Worm (Caenorhabditis elegans) whole organism, L2 larva: ENCODE measurements around the gene emg-1.

ENCODE experiments used
- ZK546.5 ChIP-seq: sonication (generic microtip); optimal IDR thresholded peaks from 2 replicates; lab custom pipeline; 2017; ENCODE audit warnings: missing biosample characterization, missing genetic modification characterization
- blmp-1 ChIP-seq: sonication (generic microtip); optimal IDR thresholded peaks from 2 replicates; lab custom pipeline; 2017; ENCODE audit warnings: missing genetic modification characterization, mild to moderate bottlenecking, missing compliant biosample characterization, antibody characterized with exemption, moderate library complexity; ENCODE audit not compliant: insufficient read depth
- dmd-4 ChIP-seq: sonication (generic microtip); optimal IDR thresholded peaks from 2 replicates; lab custom pipeline; 2017; ENCODE audit warnings: missing biosample characterization, missing genetic modification characterization
- elt-1 ChIP-seq: fragments of 150-350 bp; optimal IDR thresholded peaks from 2 replicates; lab custom pipeline; 2014; ENCODE audit warnings: missing biosample characterization, missing genetic modification characterization
- fos-1 ChIP-seq: fragments of 150-350 bp; optimal IDR thresholded peaks from 2 replicates; lab custom pipeline; 2014; ENCODE audit warnings: missing biosample characterization, missing genetic modification characterization
- nhr-12 ChIP-seq: fragments of 150-350 bp; optimal IDR thresholded peaks from 2 replicates; lab custom pipeline; 2014; ENCODE audit warnings: missing biosample characterization, missing genetic modification characterization
- nhr-21 ChIP-seq: fragments of 150-350 bp; optimal IDR thresholded peaks from 2 replicates; lab custom pipeline; 2014; ENCODE audit warnings: missing biosample characterization, missing genetic modification characterization
- nhr-237 ChIP-seq: fragments of 150-350 bp; optimal IDR thresholded peaks from 2 replicates; lab custom pipeline; 2014; ENCODE audit warnings: missing biosample characterization, missing genetic modification characterization
- nhr-25 ChIP-seq: fragments of 150-350 bp; sonication (generic microtip); optimal IDR thresholded peaks from 3 replicates; lab custom pipeline; 2014; ENCODE audit warnings: missing biosample characterization, missing genetic modification characterization
- snpc-4 ChIP-seq: fragments of 150-350 bp; optimal IDR thresholded peaks from 2 replicates; lab custom pipeline; 2014; ENCODE audit warnings: missing biosample characterization, missing genetic modification characterization
- ztf-11 ChIP-seq: sonication (generic microtip); optimal IDR thresholded peaks from 2 replicates; lab custom pipeline; 2017; ENCODE audit warnings: missing biosample characterization, missing genetic modification characterization

DNA sequence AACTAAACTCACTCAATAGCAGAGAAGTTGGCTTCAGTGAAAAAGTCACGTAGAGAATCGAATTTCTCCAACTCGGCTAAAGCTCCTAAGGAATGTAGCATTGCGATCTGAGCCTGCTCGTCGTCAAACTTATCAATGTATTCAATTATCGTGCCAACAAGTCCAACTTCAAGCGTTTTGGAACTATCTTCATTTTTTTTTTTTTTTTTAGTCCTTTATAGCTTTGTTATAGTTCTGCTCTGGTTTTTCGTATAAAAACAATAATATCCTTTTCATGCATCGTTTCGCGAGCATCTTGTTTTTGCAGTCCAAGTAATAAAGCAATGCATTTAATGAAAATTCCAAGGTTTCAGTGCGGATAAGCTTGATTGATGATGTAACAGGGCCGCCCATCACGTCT lies 39.7 kb downstream of the emg-1 start, which contains the start of gene Y39A1A.31:
- TF ChIP-seq elt-1 (tag; lab: Kevin White, UChicago): no peak
- no peak for TF ChIP-seq nhr-21 (tag; lab: Kevin White, UChicago)
- no peak for TF ChIP-seq fos-1 (tag; lab: Kevin White, UChicago)
- TF ChIP-seq snpc-4 (tag; lab: Kevin White, UChicago): no peak
- no peak for TF ChIP-seq nhr-237 (tag; lab: Kevin White, UChicago)
- TF ChIP-seq nhr-12 (tag; lab: Kevin White, UChicago): no peak
- no peak for TF ChIP-seq ZK546.5 (tag; lab: Kevin White, UChicago)
- no peak for TF ChIP-seq ztf-11 (tag; lab: Kevin White, UChicago)
- TF ChIP-seq dmd-4: no peak
- TF ChIP-seq blmp-1: no peak
- TF ChIP-seq nhr-25 (tag; lab: Kevin White, UChicago): no peak
